Worm (Caenorhabditis elegans) whole organism, L4 larva: Measurements from ENCODE around the gene endu-2.
A peak's percentile ranks its signal among the peaks of the same experiment; 100 is the strongest.

Experiments
- F37D6.2 ChIP-seq: sonication (generic microtip); optimal IDR thresholded peaks from 2 replicates; lab custom pipeline; 2016; ENCODE audit warnings: mild to moderate bottlenecking, missing genetic modification characterization, missing compliant biosample characterization
- F44E2.7 ChIP-seq: fragments of 200-800 bp; sonication (Bioruptor generic); IDR thresholded peaks from 2 replicates; pipeline ENCODE4 v2.1.2; 2022; ENCODE audit warnings: missing genetic modification characterization, missing compliant biosample characterization
- ZK546.5 ChIP-seq, 2 experiments: sonication (generic microtip); optimal IDR thresholded peaks; 2 replicates each; lab custom pipeline; 2017; ENCODE audit warnings: missing biosample characterization in 2 of 2, missing genetic modification characterization in 2 of 2
- ceh-32 ChIP-seq: sonication (generic microtip); optimal IDR thresholded peaks from 2 replicates; lab custom pipeline; 2016; ENCODE audit warnings: mild to moderate bottlenecking, missing genetic modification characterization, missing compliant biosample characterization; ENCODE audit not compliant: poor library complexity
- ceh-82 ChIP-seq: sonication (generic microtip); optimal IDR thresholded peaks from 2 replicates; lab custom pipeline; 2017; ENCODE audit warnings: missing biosample characterization, missing genetic modification characterization
- ces-1 ChIP-seq: fragments of 150-350 bp; sonication (generic microtip); optimal IDR thresholded peaks from 4 replicates; lab custom pipeline; 2014; ENCODE audit warnings: missing biosample characterization, missing genetic modification reagents, missing genetic modification characterization
- ctbp-1 ChIP-seq: fragments of 200-800 bp; sonication (Bioruptor generic); IDR thresholded peaks from 2 replicates; pipeline ENCODE4 v1.3.6; 2022; ENCODE audit warnings: missing genetic modification reagents, missing genetic modification characterization, missing compliant biosample characterization
- daf-16 ChIP-seq, 3 experiments: sonication (generic microtip); optimal IDR thresholded peaks; 2 replicates each; lab custom pipeline; 2016 to 2017; ENCODE audit warnings: missing genetic modification characterization in 3 of 3, missing genetic modification reagents in 3 of 3, mild to moderate bottlenecking in 2 of 3, missing compliant biosample characterization in 2 of 3, missing biosample characterization in 1 of 3, moderate library complexity in 1 of 3
- daf-8 ChIP-seq: fragments of 200-800 bp; sonication (Bioruptor generic); IDR thresholded peaks from 2 replicates; pipeline ENCODE4 v1.3.6; 2022; ENCODE audit warnings: missing genetic modification characterization, missing compliant biosample characterization
- dmd-6 ChIP-seq: fragments of 200-800 bp; sonication (Bioruptor generic); IDR thresholded peaks from 2 replicates; pipeline ENCODE4 v1.3.6; 2022; ENCODE audit warnings: missing genetic modification reagents, missing genetic modification characterization, missing compliant biosample characterization
- dmd-8 ChIP-seq: fragments of 200-800 bp; sonication (Bioruptor generic); IDR thresholded peaks from 2 replicates; pipeline ENCODE4 v1.3.6; 2022; ENCODE audit warnings: missing genetic modification characterization, missing compliant biosample characterization
- dve-1 ChIP-seq: sonication (generic microtip); optimal IDR thresholded peaks from 2 replicates; lab custom pipeline; 2017; ENCODE audit warnings: antibody characterized with exemption, mild to moderate bottlenecking, missing genetic modification characterization, missing compliant biosample characterization; ENCODE audit not compliant: insufficient read depth
- egl-27 ChIP-seq: sonication (generic microtip); optimal IDR thresholded peaks from 3 replicates; lab custom pipeline; 2017; ENCODE audit warnings: missing biosample characterization, missing genetic modification reagents, missing genetic modification characterization
- hlh-11 ChIP-seq: fragments of 200-800 bp; sonication (Bioruptor generic); optimal IDR thresholded peaks from 2 replicates; lab custom pipeline; 2018; ENCODE audit warnings: mild to moderate bottlenecking, missing genetic modification characterization, missing compliant biosample characterization
- hlh-30 ChIP-seq: sonication (generic microtip); optimal IDR thresholded peaks from 2 replicates; lab custom pipeline; 2017; ENCODE audit warnings: antibody characterized with exemption, mild to moderate bottlenecking, missing genetic modification characterization, missing compliant biosample characterization; ENCODE audit not compliant: insufficient read depth
- lsy-2 ChIP-seq, 2 experiments: fragments of 150-350 bp in 1 of 2; sonication (generic microtip) in 1 of 2; optimal IDR thresholded peaks; 2 replicates each; lab custom pipeline; 2014 to 2017; ENCODE audit warnings: missing biosample characterization in 2 of 2, missing genetic modification characterization in 2 of 2
- madf-9 ChIP-seq: fragments of 200-800 bp; sonication (Bioruptor generic); conservative IDR thresholded peaks from 2 replicates; pipeline ENCODE4 v1.3.6; 2022; ENCODE audit warnings: missing genetic modification reagents, missing genetic modification characterization, missing compliant biosample characterization
- mdl-1 ChIP-seq, 2 experiments: fragments of 150-350 bp in 1 of 2; sonication (generic microtip) in 1 of 2; optimal IDR thresholded peaks; 2 replicates each; lab custom pipeline; 2014 to 2017; ENCODE audit warnings: missing biosample characterization in 2 of 2, missing genetic modification characterization in 2 of 2
- mxl-3 ChIP-seq: fragments of 200-800 bp; sonication (Bioruptor generic); optimal IDR thresholded peaks from 2 replicates; lab custom pipeline; 2018; ENCODE audit warnings: mild to moderate bottlenecking, missing genetic modification characterization, missing compliant biosample characterization
- nhr-237 ChIP-seq: sonication (generic microtip); optimal IDR thresholded peaks from 2 replicates; lab custom pipeline; 2017; ENCODE audit warnings: missing biosample characterization, missing genetic modification characterization
- nhr-28 ChIP-seq: fragments of 150-350 bp; optimal IDR thresholded peaks from 2 replicates; lab custom pipeline; 2014; ENCODE audit warnings: missing biosample characterization, missing genetic modification characterization
- php-3 ChIP-seq: fragments of 200-800 bp; sonication (Bioruptor generic); IDR thresholded peaks from 2 replicates; pipeline ENCODE4 v1.3.6; 2022; ENCODE audit warnings: missing genetic modification reagents, missing genetic modification characterization, missing compliant biosample characterization
- pqm-1 ChIP-seq: sonication (generic microtip); optimal IDR thresholded peaks from 2 replicates; lab custom pipeline; 2017; ENCODE audit warnings: missing biosample characterization, missing genetic modification characterization
- snpc-1.2 ChIP-seq: fragments of 200-800 bp; sonication (Bioruptor generic); IDR thresholded peaks from 2 replicates; pipeline ENCODE4 v1.3.6; 2022; ENCODE audit warnings: missing genetic modification reagents, missing genetic modification characterization, missing compliant biosample characterization
- spr-1 ChIP-seq: sonication (generic microtip); optimal IDR thresholded peaks from 2 replicates; lab custom pipeline; 2016; ENCODE audit warnings: mild to moderate bottlenecking, missing genetic modification characterization, missing compliant biosample characterization
- tag-97 ChIP-seq: fragments of 200-800 bp; sonication (Bioruptor generic); IDR thresholded peaks from 2 replicates; pipeline ENCODE4 v1.3.6; 2022; ENCODE audit warnings: missing genetic modification characterization, missing compliant biosample characterization
- tra-1 ChIP-seq: fragments of 200-800 bp; sonication (Bioruptor generic); IDR thresholded peaks from 2 replicates; pipeline ENCODE4 v1.3.6; 2022; ENCODE audit warnings: missing genetic modification reagents, missing genetic modification characterization, missing compliant biosample characterization
- unc-62 ChIP-seq, 3 experiments: fragments of 150-350 bp in 1 of 3; sonication (generic microtip); optimal IDR thresholded peaks in 2 of 3; peaks in 1 of 3; 1 replicate in 1 of 3; 2 replicates in 2 of 3; lab custom pipeline; 2014 to 2017; ENCODE audit warnings: missing biosample characterization in 3 of 3, missing genetic modification characterization in 3 of 3, missing genetic modification reagents in 3 of 3, missing genotype in 1 of 3
- zfp-3 ChIP-seq: fragments of 200-800 bp; sonication (Bioruptor generic); conservative IDR thresholded peaks from 2 replicates; pipeline ENCODE4 v1.3.6; 2022; ENCODE audit warnings: missing genetic modification reagents, missing genetic modification characterization, missing compliant biosample characterization
- zip-11 ChIP-seq: fragments of 200-800 bp; sonication (Bioruptor generic); IDR thresholded peaks from 2 replicates; pipeline ENCODE4 v1.3.6; 2022; ENCODE audit warnings: missing genetic modification characterization, missing compliant biosample characterization
- zip-2 ChIP-seq: fragments of 150-350 bp; optimal IDR thresholded peaks from 2 replicates; lab custom pipeline; 2014; ENCODE audit warnings: missing biosample characterization, missing genetic modification characterization

Gene endu-2

ce11 chrX:8241906-8242305 lies at the start of gene endu-2:
Gene endu-2 (plus strand): TSS chrX:8242301.
- TF ChIP-seq F37D6.2 (tag; lab: Kevin White, UChicago) (no peak), dve-1 (tag; lab: Kevin White, UChicago) (peak; percentile 57), zfp-3 (GFP tag; lab: Robert Waterston, UW) (no peak), egl-27 (tag; lab: Kevin White, UChicago) (no peak), dmd-8 (no peak), mxl-3 (GFP tag; lab: Kevin White, UChicago) (peak; percentile 39), mdl-1 (tag; optimal IDR thresholded peaks at IDR 0.05; lab: Kevin White, UChicago) (peak in 1 of 2 experiments; percentile 35), nhr-28 (peak; percentile 26), daf-8 (GFP tag; lab: Robert Waterston, UW) (no peak), php-3 (GFP tag; lab: Robert Waterston, UW) (no peak), zip-2 (tag; lab: Kevin White, UChicago) (no peak), tag-97 (GFP tag; lab: Robert Waterston, UW) (no peak), daf-16 (GFP tag; optimal IDR thresholded peaks at IDR 0.05; lab: Kevin White, UChicago) (no peak), daf-16 (tag; optimal IDR thresholded peaks at IDR 0.05; lab: Kevin White, UChicago) (peak; percentile 57), tra-1 (GFP tag; lab: Robert Waterston, UW) (no peak), dmd-6 (GFP tag; lab: Robert Waterston, UW) (peak; percentile 83), ctbp-1 (GFP tag; lab: Robert Waterston, UW) (no peak), hlh-30 (tag; lab: Kevin White, UChicago) (peak; percentile 47), pqm-1 (tag; lab: Kevin White, UChicago) (peak; percentile 33), snpc-1.2 (GFP tag; lab: Robert Waterston, UW) (no peak), hlh-11 (tag; lab: Kevin White, UChicago) (peak; percentile 61), ces-1 (GFP tag; lab: Kevin White, UChicago) (no peak), madf-9 (GFP tag; lab: Robert Waterston, UW) (no peak)

- TF ChIP-seq dmd-6 (GFP tag; lab: Robert Waterston, UW) (peak; percentile 73), pqm-1 (tag; lab: Kevin White, UChicago) (peak; percentile 10), mxl-3 (GFP tag; lab: Kevin White, UChicago) (peak; percentile 46), spr-1 (tag; lab: Kevin White, UChicago) (no peak), ZK546.5 (tag; optimal IDR thresholded peaks at IDR 0.05; lab: Kevin White, UChicago) (no peak), mdl-1 (tag; optimal IDR thresholded peaks at IDR 0.05; lab: Kevin White, UChicago) (peak in 1 of 2 experiments; percentile 20), hlh-30 (tag; lab: Kevin White, UChicago) (peak; percentile 70), F44E2.7 (GFP tag; lab: Robert Waterston, UW) (no peak), dmd-8 (no peak), daf-16 (GFP tag; optimal IDR thresholded peaks at IDR 0.05; lab: Kevin White, UChicago) (no peak), daf-16 (tag; optimal IDR thresholded peaks at IDR 0.05; lab: Kevin White, UChicago) (peak; percentile 60), dve-1 (tag; lab: Kevin White, UChicago) (peak; percentile 30), nhr-28 (peak; percentile 51), ceh-82 (tag; lab: Kevin White, UChicago) (no peak), hlh-11 (tag; lab: Kevin White, UChicago) (peak; percentile 54), tra-1 (GFP tag; lab: Robert Waterston, UW) (no peak)
These were observed 48.9 kb upstream of the endu-2 start for ce11 chrX:8193213-8193612.

ce11 chrX:8200206-8200605 lies 41.9 kb upstream of the endu-2 start:
- no peak for TF ChIP-seq ceh-32 (tag; lab: Kevin White, UChicago)
- no peak for TF ChIP-seq zip-11 (GFP tag; lab: Robert Waterston, UW)
- TF ChIP-seq nhr-28, result peak; percentile 23
- no peak for TF ChIP-seq nhr-237 (tag; lab: Kevin White, UChicago)
- TF ChIP-seq lsy-2 (tag; optimal IDR thresholded peaks at IDR 0.05; lab: Kevin White, UChicago), result no peak
- no peak for TF ChIP-seq zip-2 (tag; lab: Kevin White, UChicago)
- TF ChIP-seq unc-62 (GFP tag; optimal IDR thresholded peaks at IDR 0.05 in 1 of 2; lab: Kevin White, UChicago), result peak in 1 of 2 experiments; percentile 17
- no peak for TF ChIP-seq unc-62 (tag; optimal IDR thresholded peaks at IDR 0.05; lab: Kevin White, UChicago)
- TF ChIP-seq dve-1 (tag; lab: Kevin White, UChicago), result peak; percentile 2
- TF ChIP-seq, all 104 proteins: peak for 3
